Worm (Caenorhabditis elegans): ENCODE results near the gene rad-50.

DNA sequence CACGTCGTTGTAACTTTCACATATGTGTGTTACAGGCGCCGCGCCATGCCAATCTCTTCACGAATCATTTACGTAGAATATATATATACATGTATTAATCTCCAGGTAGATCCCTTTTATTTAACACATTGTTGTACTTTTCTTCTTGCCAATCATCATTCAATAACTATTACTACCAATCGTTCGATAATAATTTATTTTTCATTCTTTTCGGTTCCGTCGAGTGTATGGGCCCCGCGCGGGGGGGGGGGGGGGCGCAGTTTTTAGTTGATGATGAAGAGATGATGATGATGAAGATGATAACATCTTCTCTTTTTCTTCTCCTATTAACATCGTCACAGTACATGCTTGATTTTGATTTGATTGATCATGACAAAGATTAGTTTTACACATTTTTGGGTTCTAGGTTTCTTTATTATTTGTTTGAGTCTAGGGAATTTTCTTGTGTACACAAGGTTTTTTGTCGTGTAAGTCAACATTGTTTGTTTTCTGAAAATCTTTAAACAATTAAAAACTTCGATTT lies 53.9 kb downstream of the rad-50 start:
- TF ChIP-seq nhr-102 (tag; optimal IDR thresholded peaks at IDR 0.05): no peak
- no peak for TF ChIP-seq nhr-237 (tag; optimal IDR thresholded peaks at IDR 0.05)
- TF ChIP-seq dpl-1 (GFP tag; optimal IDR thresholded peaks at IDR 0.05): no peak
- TF ChIP-seq fkh-10 (GFP tag; optimal IDR thresholded peaks at IDR 0.05): no peak
- no peak for TF ChIP-seq pqm-1 (tag; optimal IDR thresholded peaks at IDR 0.05)
- TF ChIP-seq unc-130 (GFP tag; optimal IDR thresholded peaks at IDR 0.05): no peak
- no peak for TF ChIP-seq nhr-76 (tag; optimal IDR thresholded peaks at IDR 0.05)
- TF ChIP-seq skn-1 (tag; optimal IDR thresholded peaks at IDR 0.05): no peak
- TF ChIP-seq lin-15B (tag; optimal IDR thresholded peaks at IDR 0.05): no peak
